Fruit fly (Drosophila melanogaster): Measurements from ENCODE around the gene CG16974.

Gene CG16974

dm6 chr2L:13206857-13207463 lies 15.2 kb upstream of the CG16974 start:
- TF ChIP-seq Med (GFP tag), result peak; percentile 6
- TF ChIP-seq CG12219 (GFP tag; optimal IDR thresholded peaks at IDR 0.05), result no peak
- no peak for TF ChIP-seq peb (GFP tag; IDR thresholded peaks at IDR 0.05)
- no peak for TF ChIP-seq H15 (GFP tag; IDR thresholded peaks at IDR 0.05)
- no peak for TF ChIP-seq Asciz (GFP tag; optimal IDR thresholded peaks at IDR 0.05)
- TF ChIP-seq MBD-R2 (GFP tag; IDR thresholded peaks at IDR 0.05), result no peak
- peak; percentile 19 for TF ChIP-seq exex (tag; optimal IDR thresholded peaks at IDR 0.05)
- no peak for TF ChIP-seq cas (GFP tag; IDR thresholded peaks at IDR 0.05)
- no peak for TF ChIP-seq CG13287 (GFP tag; IDR thresholded peaks at IDR 0.05; ENCODE audit: partially characterized antibody)
- TF ChIP-seq stc (GFP tag; IDR thresholded peaks at IDR 0.05), result no peak
- TF ChIP-seq Drgx (GFP tag; IDR thresholded peaks at IDR 0.05), result 0 out of 2 replicates have a peak, but pooled peaks have one; percentile 23
- TF ChIP-seq ara (GFP tag; IDR thresholded peaks at IDR 0.05), result no peak
- no peak for TF ChIP-seq Chrac-16 (GFP tag; optimal IDR thresholded peaks at IDR 0.05)
- TF ChIP-seq CG7963 (GFP tag; IDR thresholded peaks at IDR 0.05; ENCODE audit: partially characterized antibody), result 0 out of 3 replicates have a peak, but pooled peaks have one; percentile 18
- no peak for TF ChIP-seq dati (GFP tag; IDR thresholded peaks at IDR 0.05)
- TF ChIP-seq sens-2 (GFP tag; IDR thresholded peaks at IDR 0.05), result no peak
- TF ChIP-seq CG18599 (GFP tag; optimal IDR thresholded peaks at IDR 0.05), result no peak
- no peak for TF ChIP-seq row (GFP tag; IDR thresholded peaks at IDR 0.05)
- no peak for TF ChIP-seq CG18619 (GFP tag; optimal IDR thresholded peaks at IDR 0.05)
- no peak for TF ChIP-seq Ets97D (GFP tag; optimal IDR thresholded peaks at IDR 0.05)
- no peak for TF ChIP-seq Xrp1 (GFP tag; IDR thresholded peaks at IDR 0.05)
- TF ChIP-seq pita (GFP tag; optimal IDR thresholded peaks at IDR 0.05), result no peak
- no peak for TF ChIP-seq hbn (GFP tag; IDR thresholded peaks at IDR 0.05; ENCODE audit: partially characterized antibody)

DNA sequence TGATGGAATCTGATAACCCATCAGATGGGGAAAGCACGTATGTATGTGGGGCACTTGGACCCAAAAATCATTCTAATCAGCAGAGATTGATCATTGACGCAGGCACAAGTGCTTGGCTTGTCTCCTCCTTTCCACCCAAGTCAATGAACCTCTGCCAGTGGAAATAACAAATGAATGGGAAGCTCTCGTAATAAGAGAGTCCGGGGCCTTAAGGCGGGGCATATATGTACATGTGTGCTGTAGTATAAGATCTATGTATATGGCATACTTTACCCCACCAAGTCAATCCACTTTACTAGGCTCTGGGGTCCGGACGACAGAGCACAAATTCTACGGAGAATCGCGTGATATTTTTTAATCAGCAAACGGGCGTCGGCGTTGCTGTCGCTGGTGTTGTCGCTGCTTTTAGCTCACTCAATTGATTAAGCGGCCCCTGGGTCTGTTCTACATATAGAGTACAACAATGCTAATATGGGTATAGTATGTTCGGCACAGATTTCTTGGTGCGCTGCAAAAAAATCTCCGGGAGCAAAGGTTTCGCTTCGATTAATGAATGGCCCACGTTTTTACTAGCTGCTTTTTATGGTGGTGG lies 14.4 kb upstream of the CG16974 start:
- TF ChIP-seq emc (GFP tag; optimal IDR thresholded peaks at IDR 0.05), result no peak
- TF ChIP-seq sqz (GFP tag; optimal IDR thresholded peaks at IDR 0.05), result no peak
- no peak for TF ChIP-seq Dbx (GFP tag; IDR thresholded peaks at IDR 0.05)
- no peak for TF ChIP-seq CG4282 (GFP tag; optimal IDR thresholded peaks at IDR 0.05)
- no peak for TF ChIP-seq jing (GFP tag; optimal IDR thresholded peaks at IDR 0.05)
- no peak for TF ChIP-seq CG1603 (tag; optimal IDR thresholded peaks at IDR 0.05)
- no peak for TF ChIP-seq Fer2 (tag; optimal IDR thresholded peaks at IDR 0.05)
- TF ChIP-seq sens (GFP tag), result peak; percentile 63
- TF ChIP-seq stwl (tag; optimal IDR thresholded peaks at IDR 0.05), result no peak
- TF ChIP-seq Bdp1 (GFP tag; optimal IDR thresholded peaks at IDR 0.05), result no peak
- TF ChIP-seq sob (GFP tag; IDR thresholded peaks at IDR 0.05), result no peak
- peak; percentile 32 for TF ChIP-seq CG1233 (GFP tag; optimal IDR thresholded peaks at IDR 0.05)
- TF ChIP-seq CG7987 (GFP tag; optimal IDR thresholded peaks at IDR 0.05), result peak; percentile 37
- TF ChIP-seq sd (tag; optimal IDR thresholded peaks at IDR 0.05), result peak; percentile 81
- 0 out of 2 replicates have a peak, but pooled peaks have one; percentile 23 for TF ChIP-seq Rfx (GFP tag; IDR thresholded peaks at IDR 0.05)
- peak; percentile 23 for TF ChIP-seq mirr (GFP tag; optimal IDR thresholded peaks at IDR 0.05)
- TF ChIP-seq dmrt99B (tag; optimal IDR thresholded peaks at IDR 0.05), result no peak
- no peak for TF ChIP-seq bowl (GFP tag; IDR thresholded peaks at IDR 0.05)
- TF ChIP-seq CG13296 (GFP tag; optimal IDR thresholded peaks at IDR 0.05), result peak; percentile 37
- TF ChIP-seq gro (GFP tag; optimal IDR thresholded peaks at IDR 0.05), result no peak
- TF ChIP-seq exex (tag; optimal IDR thresholded peaks at IDR 0.05), result peak; percentile 55
- TF ChIP-seq BtbVII (GFP tag; optimal IDR thresholded peaks at IDR 0.05), result peak; percentile 28
- no peak for TF ChIP-seq pros (GFP tag; optimal IDR thresholded peaks at IDR 0.05)
- TF ChIP-seq bbx (GFP tag; IDR thresholded peaks at IDR 0.05; ENCODE audit: partially characterized antibody), result no peak
- peak; percentile 37 for TF ChIP-seq Med (GFP tag)
- TF ChIP-seq cwo (GFP tag; optimal IDR thresholded peaks at IDR 0.05), result peak; percentile 93
- no peak for TF ChIP-seq nerfin-1 (tag; optimal IDR thresholded peaks at IDR 0.05)
- TF ChIP-seq CG30403 (GFP tag; optimal IDR thresholded peaks at IDR 0.05), result no peak
- no peak for TF ChIP-seq CG1647 (GFP tag; optimal IDR thresholded peaks at IDR 0.05)
